Fruit fly (Drosophila melanogaster) whole organism, pupa: ENCODE results near the gene Prat.

Source experiments
- CG12605 ChIP-seq: fragments of 200-800 bp; sonication (Bioruptor generic); IDR thresholded peaks from 2 replicates; pipeline ENCODE4 v1.3.6; 2022; ENCODE audit warnings: missing biosample characterization, missing genetic modification characterization
- CG13204 ChIP-seq: fragments of 200-800 bp; sonication (Bioruptor generic); optimal IDR thresholded peaks from 2 replicates; lab custom pipeline; 2018; ENCODE audit warnings: missing biosample characterization, mild to moderate bottlenecking, missing genetic modification characterization, moderate library complexity
- CG15710 ChIP-seq: fragments of 200-800 bp; sonication (Bioruptor generic); optimal IDR thresholded peaks from 2 replicates; lab custom pipeline; 2018; ENCODE audit warnings: missing biosample characterization, mild to moderate bottlenecking, missing genetic modification characterization, moderate library complexity
- CG17806 ChIP-seq: fragments of 200-800 bp; sonication (Bioruptor generic); optimal IDR thresholded peaks from 2 replicates; lab custom pipeline; 2018; ENCODE audit warnings: missing biosample characterization, mild to moderate bottlenecking, missing genetic modification characterization, moderate library complexity
- CG34367 ChIP-seq: fragments of 200-800 bp; sonication (Bioruptor generic); optimal IDR thresholded peaks from 2 replicates; lab custom pipeline; 2018; ENCODE audit warnings: missing biosample characterization, mild to moderate bottlenecking, missing genetic modification characterization
- CG4496 ChIP-seq: fragments of 200-800 bp; sonication (Bioruptor generic); IDR thresholded peaks from 3 replicates; pipeline ENCODE4 v1.3.6; 2022; ENCODE audit warnings: missing biosample characterization, missing genetic modification characterization
- CG9948 ChIP-seq: fragments of 200-800 bp; sonication (Bioruptor generic); optimal IDR thresholded peaks from 2 replicates; lab custom pipeline; 2018; ENCODE audit warnings: missing biosample characterization, mild to moderate bottlenecking, missing genetic modification characterization, moderate library complexity
- EcR ChIP-seq: fragments of 200-800 bp; sonication (Bioruptor generic); optimal IDR thresholded peaks from 3 replicates; lab custom pipeline; 2019; ENCODE audit warnings: missing biosample characterization, missing genetic modification characterization, mild to moderate bottlenecking, moderate library complexity, missing genetic modification reagents
- Pif1A ChIP-seq: fragments of 200-800 bp; sonication (Bioruptor generic); optimal IDR thresholded peaks from 3 replicates; lab custom pipeline; 2016; ENCODE audit warnings: missing biosample characterization, missing genetic modification characterization
- Pif1B ChIP-seq: fragments of 200-800 bp; sonication (Bioruptor generic); optimal IDR thresholded peaks from 3 replicates; lab custom pipeline; 2016; ENCODE audit warnings: missing biosample characterization, missing genetic modification characterization
- Snoo ChIP-seq: fragments of 200-800 bp; sonication (Bioruptor generic); optimal IDR thresholded peaks from 3 replicates; lab custom pipeline; 2017; ENCODE audit warnings: missing biosample characterization, mild to moderate bottlenecking, missing genetic modification characterization, inconsistent platforms
- gl ChIP-seq: fragments of 200-800 bp; sonication (Bioruptor generic); optimal IDR thresholded peaks from 2 replicates; lab custom pipeline; 2018; ENCODE audit warnings: missing biosample characterization, mild to moderate bottlenecking, missing genetic modification characterization

The Prat gene

dm6 chr3R:7886167-7886858, 25.3 kb downstream of the Prat start, which contains the start of gene CG17816:
CG17816 (minus strand) TSS chr3R:7886733.
- TF ChIP-seq CG34367 (tag; lab: Kevin White, UChicago), result no peak
- TF ChIP-seq CG12605 (GFP tag; lab: Robert Waterston, UW), result no peak; the same call in 1 of the 2 replicates
- TF ChIP-seq CG13204 (GFP tag; lab: Kevin White, UChicago), result peak; percentile 12
- peak; percentile 28 for TF ChIP-seq EcR (GFP tag; lab: Kevin White, UChicago)
- no peak for TF ChIP-seq Pif1B (GFP tag; lab: Kevin White, UChicago)
- no peak for TF ChIP-seq Pif1A (GFP tag; lab: Kevin White, UChicago)
- peak; percentile 61; the same call in 2 of the 3 replicates for TF ChIP-seq CG4496 (GFP tag; lab: Robert Waterston, UW)
- no peak for TF ChIP-seq gl (tag; lab: Kevin White, UChicago)

dm6 chr3R:7884433-7884832, 27.1 kb downstream of the Prat start:
- no peak for TF ChIP-seq CG17806 (tag; lab: Kevin White, UChicago)
- TF ChIP-seq EcR (GFP tag; lab: Kevin White, UChicago), result no peak
- TF ChIP-seq CG15710, result no peak
- TF ChIP-seq Snoo (tag; lab: Kevin White, UChicago), result no peak
- TF ChIP-seq CG9948 (tag; lab: Kevin White, UChicago), result no peak
